Worm (Caenorhabditis elegans) whole organism, early embryonic: ENCODE data around the gene spt-4.

Experiments used
- F13C5.2 ChIP-seq: sonication (generic microtip); optimal IDR thresholded peaks from 2 replicates; lab custom pipeline; 2017; ENCODE audit warnings: mild to moderate bottlenecking, missing genetic modification characterization, inconsistent platforms, missing compliant biosample characterization
- ama-1 ChIP-seq: fragments of 150-350 bp; optimal IDR thresholded peaks from 2 replicates; lab custom pipeline; 2014
- ceh-13 ChIP-seq: fragments of 200-800 bp; sonication (Bioruptor generic); optimal IDR thresholded peaks from 2 replicates; lab custom pipeline; 2018; ENCODE audit warnings: mild to moderate bottlenecking, missing genetic modification characterization, missing compliant biosample characterization
- ceh-36 ChIP-seq: sonication (generic microtip); optimal IDR thresholded peaks from 2 replicates; lab custom pipeline; 2016; ENCODE audit warnings: missing genetic modification characterization, inconsistent platforms, missing compliant biosample characterization
- ets-7 ChIP-seq: sonication (generic microtip); optimal IDR thresholded peaks from 2 replicates; lab custom pipeline; 2016; ENCODE audit warnings: missing genotype, missing genetic modification characterization, missing compliant biosample characterization
- flt-1 ChIP-seq: fragments of 200-800 bp; sonication (Bioruptor generic); IDR thresholded peaks from 2 replicates; pipeline ENCODE4 v1.3.6; 2022; ENCODE audit warnings: missing genetic modification characterization, missing compliant biosample characterization
- hmbx-1 ChIP-seq: sonication (generic microtip); optimal IDR thresholded peaks from 2 replicates; lab custom pipeline; 2016; ENCODE audit warnings: mild to moderate bottlenecking, missing genetic modification characterization, missing compliant biosample characterization
- hmg-4 ChIP-seq: fragments of 200-800 bp; sonication (Bioruptor generic); optimal IDR thresholded peaks from 2 replicates; lab custom pipeline; 2018; ENCODE audit warnings: mild to moderate bottlenecking, missing genetic modification characterization, missing compliant biosample characterization
- hnd-1 ChIP-seq: sonication (generic microtip); optimal IDR thresholded peaks from 2 replicates; lab custom pipeline; 2016; ENCODE audit warnings: missing genetic modification characterization, missing compliant biosample characterization
- pes-1 ChIP-seq: fragments of 200-800 bp; sonication (Bioruptor generic); IDR thresholded peaks from 2 replicates; pipeline ENCODE4 v1.3.6; 2022; ENCODE audit warnings: missing genetic modification reagents, missing genetic modification characterization, missing compliant biosample characterization
- scrt-1 ChIP-seq: fragments of 200-800 bp; sonication (Bioruptor generic); IDR thresholded peaks from 2 replicates; pipeline ENCODE4 v1.3.6; 2022; ENCODE audit warnings: missing genetic modification characterization, missing compliant biosample characterization
- sea-1 ChIP-seq: fragments of 200-800 bp; sonication (Bioruptor generic); conservative IDR thresholded peaks from 2 replicates; pipeline ENCODE4 v1.3.6; 2022; ENCODE audit warnings: missing genetic modification characterization, missing compliant biosample characterization
- tbx-11 ChIP-seq: fragments of 200-800 bp; sonication (Bioruptor generic); IDR thresholded peaks from 2 replicates; pipeline ENCODE4 v1.3.6; 2022; ENCODE audit warnings: missing genetic modification characterization, missing compliant biosample characterization
- tbx-37 ChIP-seq: fragments of 200-800 bp; sonication (Bioruptor generic); conservative IDR thresholded peaks from 2 replicates; pipeline ENCODE4 v1.3.6; 2022; ENCODE audit warnings: missing genetic modification reagents, missing genetic modification characterization, missing compliant biosample characterization

- TF ChIP-seq ceh-13 (GFP tag; lab: Kevin White, UChicago) (no peak), ama-1 (no peak), tbx-11 (GFP tag; lab: Robert Waterston, UW) (no peak), scrt-1 (GFP tag; lab: Robert Waterston, UW) (no peak), ceh-36 (tag; lab: Kevin White, UChicago) (no peak), flt-1 (no peak), tbx-37 (no peak), hmg-4 (GFP tag; lab: Kevin White, UChicago) (no peak), ets-7 (tag; lab: Kevin White, UChicago) (no peak), hmbx-1 (tag; lab: Kevin White, UChicago) (no peak), hnd-1 (tag; lab: Kevin White, UChicago) (no peak), F13C5.2 (no peak), sea-1 (no peak), pes-1 (GFP tag; lab: Robert Waterston, UW) (no peak)
Observed at ce11 chrIII:28841-29240, 40.7 kb downstream of the spt-4 start.
